Worm (Caenorhabditis elegans): ENCODE results near the gene F36G9.13.

DNA sequence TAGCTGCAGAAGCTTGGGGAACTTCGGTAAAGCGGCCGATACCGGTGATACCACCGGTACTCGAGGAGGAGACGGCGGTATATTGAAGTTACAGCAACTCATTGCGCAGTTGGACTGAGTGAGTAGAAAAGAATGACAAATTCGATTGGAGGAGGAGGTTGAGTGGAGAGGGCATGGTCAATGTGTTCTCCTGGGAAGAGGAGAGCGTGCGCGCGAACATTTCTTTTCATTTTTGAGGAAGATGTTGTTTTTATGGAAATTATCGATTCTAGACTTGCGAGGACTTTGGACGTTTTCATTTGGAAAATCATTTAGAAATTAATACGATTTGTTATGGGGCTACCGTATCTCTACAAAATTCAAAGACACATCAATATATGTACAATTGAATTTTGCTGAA, 46.1 kb downstream of the F36G9.13 start:
- TF ChIP-seq tag-97 (GFP tag; IDR thresholded peaks at IDR 0.05) (no peak), tra-1 (GFP tag; IDR thresholded peaks at IDR 0.05) (no peak), lim-7 (GFP tag; IDR thresholded peaks at IDR 0.05) (no peak)
